Worm (Caenorhabditis elegans) whole organism, late embryonic: Measurements from ENCODE around the gene T12A7.10.
A peak's percentile ranks its signal among the peaks of the same experiment; 100 is the strongest.

ENCODE experiments used
- C38D4.7 ChIP-seq: fragments of 200-800 bp; sonication (Bioruptor generic); optimal IDR thresholded peaks from 2 replicates; lab custom pipeline; 2018; ENCODE audit warnings: mild to moderate bottlenecking, missing genetic modification characterization, moderate library complexity, missing compliant biosample characterization
- K02D7.2 ChIP-seq: sonication (generic microtip); optimal IDR thresholded peaks from 2 replicates; lab custom pipeline; 2017; ENCODE audit warnings: mild to moderate bottlenecking, missing genetic modification characterization, missing compliant biosample characterization
- K09A11.1 ChIP-seq: sonication (generic microtip); optimal IDR thresholded peaks from 2 replicates; lab custom pipeline; 2017; ENCODE audit warnings: antibody characterized with exemption, mild to moderate bottlenecking, missing genetic modification characterization, missing compliant biosample characterization; ENCODE audit not compliant: insufficient read depth
- T23F11.4 ChIP-seq: fragments of 200-800 bp; sonication (Bioruptor generic); optimal IDR thresholded peaks from 2 replicates; lab custom pipeline; 2018; ENCODE audit warnings: mild to moderate bottlenecking, missing genetic modification characterization, missing compliant biosample characterization
- ahr-1 ChIP-seq: sonication (generic microtip); optimal IDR thresholded peaks from 2 replicates; lab custom pipeline; 2016; ENCODE audit warnings: missing genetic modification characterization, missing compliant biosample characterization
- ceh-18 ChIP-seq: sonication (generic microtip); optimal IDR thresholded peaks from 2 replicates; lab custom pipeline; 2016; ENCODE audit warnings: missing genetic modification characterization, missing compliant biosample characterization
- ceh-19 ChIP-seq: fragments of 200-800 bp; sonication (Bioruptor generic); optimal IDR thresholded peaks from 2 replicates; lab custom pipeline; 2018; ENCODE audit warnings: mild to moderate bottlenecking, missing genetic modification characterization, missing compliant biosample characterization
- ceh-22 ChIP-seq: sonication (generic microtip); optimal IDR thresholded peaks from 2 replicates; lab custom pipeline; 2017; ENCODE audit warnings: missing biosample characterization, missing genetic modification characterization
- ceh-30 ChIP-seq: fragments of 150-350 bp; optimal IDR thresholded peaks from 2 replicates; lab custom pipeline; 2014; ENCODE audit warnings: missing biosample characterization, missing genetic modification characterization
- ceh-31 ChIP-seq: sonication (generic microtip); optimal IDR thresholded peaks from 2 replicates; lab custom pipeline; 2016; ENCODE audit warnings: missing genetic modification characterization, missing compliant biosample characterization
- ceh-34 ChIP-seq: sonication (generic microtip); optimal IDR thresholded peaks from 2 replicates; lab custom pipeline; 2016; ENCODE audit warnings: mild to moderate bottlenecking, missing genetic modification characterization, missing compliant biosample characterization
- ceh-6 ChIP-seq: fragments of 200-800 bp; sonication (Bioruptor generic); optimal IDR thresholded peaks from 2 replicates; lab custom pipeline; 2018; ENCODE audit warnings: mild to moderate bottlenecking, missing genetic modification characterization, missing compliant biosample characterization
- ceh-9 ChIP-seq: sonication (generic microtip); optimal IDR thresholded peaks from 2 replicates; lab custom pipeline; 2016; ENCODE audit warnings: mild to moderate bottlenecking, missing genetic modification characterization, inconsistent platforms, missing compliant biosample characterization
- che-1 ChIP-seq: sonication (generic microtip); optimal IDR thresholded peaks from 2 replicates; lab custom pipeline; 2016; ENCODE audit warnings: mild to moderate bottlenecking, missing genetic modification characterization, missing compliant biosample characterization
- dve-1 ChIP-seq: sonication (generic microtip); optimal IDR thresholded peaks from 2 replicates; lab custom pipeline; 2017; ENCODE audit warnings: antibody characterized with exemption, mild to moderate bottlenecking, missing genetic modification characterization, missing compliant biosample characterization
- fax-1 ChIP-seq: sonication (generic microtip); optimal IDR thresholded peaks from 2 replicates; lab custom pipeline; 2016; ENCODE audit warnings: missing genotype, missing genetic modification characterization, missing compliant biosample characterization
- fkh-6 ChIP-seq: sonication (generic microtip); optimal IDR thresholded peaks from 2 replicates; lab custom pipeline; 2016; ENCODE audit warnings: missing genetic modification characterization, missing compliant biosample characterization
- gmeb-2 ChIP-seq: sonication (generic microtip); optimal IDR thresholded peaks from 2 replicates; lab custom pipeline; 2016; ENCODE audit warnings: missing genetic modification characterization, inconsistent platforms, missing compliant biosample characterization
- hlh-13 ChIP-seq: fragments of 200-800 bp; sonication (Bioruptor generic); optimal IDR thresholded peaks from 2 replicates; lab custom pipeline; 2018; ENCODE audit warnings: mild to moderate bottlenecking, missing genetic modification characterization, missing compliant biosample characterization
- hlh-15 ChIP-seq: sonication (generic microtip); optimal IDR thresholded peaks from 2 replicates; lab custom pipeline; 2016; ENCODE audit warnings: missing genetic modification characterization, missing compliant biosample characterization
- hlh-8 ChIP-seq: sonication (generic microtip); optimal IDR thresholded peaks from 2 replicates; lab custom pipeline; 2016; ENCODE audit warnings: missing genotype, missing genetic modification characterization, missing compliant biosample characterization
- lim-6 ChIP-seq: sonication (generic microtip); optimal IDR thresholded peaks from 2 replicates; lab custom pipeline; 2016; ENCODE audit warnings: missing genetic modification characterization, missing compliant biosample characterization
- madf-2 ChIP-seq: sonication (generic microtip); optimal IDR thresholded peaks from 2 replicates; lab custom pipeline; 2017; ENCODE audit warnings: missing genetic modification characterization, missing compliant biosample characterization
- nfya-1 ChIP-seq: sonication (generic microtip); optimal IDR thresholded peaks from 2 replicates; lab custom pipeline; 2017; ENCODE audit warnings: missing genetic modification characterization, mild to moderate bottlenecking, missing compliant biosample characterization, antibody characterized with exemption, moderate library complexity
- nhr-11 ChIP-seq: fragments of 150-350 bp; optimal IDR thresholded peaks from 2 replicates; lab custom pipeline; 2014; ENCODE audit warnings: missing biosample characterization, missing genetic modification characterization
- npax-4 ChIP-seq: sonication (generic microtip); optimal IDR thresholded peaks from 2 replicates; lab custom pipeline; 2016; ENCODE audit warnings: missing genetic modification characterization, missing compliant biosample characterization
- pag-3 ChIP-seq: sonication (generic microtip); optimal IDR thresholded peaks from 2 replicates; lab custom pipeline; 2016; ENCODE audit warnings: missing compliant biosample characterization, missing genetic modification characterization, borderline replicate concordance
- pat-9 ChIP-seq: fragments of 200-800 bp; sonication (Bioruptor generic); optimal IDR thresholded peaks from 2 replicates; lab custom pipeline; 2018; ENCODE audit warnings: mild to moderate bottlenecking, missing genetic modification characterization, moderate library complexity, missing compliant biosample characterization
- pax-1 ChIP-seq: fragments of 150-350 bp; optimal IDR thresholded peaks from 2 replicates; lab custom pipeline; 2014; ENCODE audit warnings: missing biosample characterization, missing genetic modification characterization
- pha-4 ChIP-seq: fragments of 150-350 bp; optimal IDR thresholded peaks from 2 replicates; lab custom pipeline; 2018; ENCODE audit warnings: missing biosample characterization, missing genetic modification reagents, missing genetic modification characterization
- rnt-1 ChIP-seq: sonication (generic microtip); optimal IDR thresholded peaks from 2 replicates; lab custom pipeline; 2016; ENCODE audit warnings: missing genetic modification characterization, missing compliant biosample characterization
- tbx-7 ChIP-seq: sonication (generic microtip); optimal IDR thresholded peaks from 2 replicates; lab custom pipeline; 2016; ENCODE audit warnings: missing genotype, missing genetic modification characterization, missing compliant biosample characterization
- ttx-3 ChIP-seq: sonication (generic microtip); optimal IDR thresholded peaks from 2 replicates; lab custom pipeline; 2016; ENCODE audit warnings: missing genetic modification reagents, missing genetic modification characterization, missing compliant biosample characterization
- unc-3 ChIP-seq, 2 experiments: fragments of 200-800 bp in 1 of 2; sonication (Bioruptor generic) in 1 of 2; sonication (generic microtip) in 1 of 2; conservative IDR thresholded peaks in 1 of 2; optimal IDR thresholded peaks in 1 of 2; 2 replicates each; pipeline versions ENCODE4 v1.3.6 to Lab custom; 2016 to 2022; ENCODE audit warnings: missing compliant biosample characterization in 2 of 2, missing genetic modification characterization in 2 of 2, missing genetic modification reagents in 1 of 2
- unc-42 ChIP-seq: sonication (generic microtip); optimal IDR thresholded peaks from 2 replicates; lab custom pipeline; 2016; ENCODE audit warnings: missing genotype, missing genetic modification characterization, missing compliant biosample characterization
- zip-5 ChIP-seq: sonication (generic microtip); optimal IDR thresholded peaks from 2 replicates; lab custom pipeline; 2016; ENCODE audit warnings: missing genetic modification characterization, missing compliant biosample characterization
- ztf-16 ChIP-seq: sonication (generic microtip); optimal IDR thresholded peaks from 2 replicates; lab custom pipeline; 2017; ENCODE audit warnings: missing genetic modification characterization, missing compliant biosample characterization

Gene T12A7.10

ce11 chrIV:11755907-11756306 lies 1.0 kb upstream of the T12A7.10 start, which contains the start of gene T12A7.9:
T12A7.9 (minus strand) TSS chrIV:11756007.
- TF ChIP-seq ceh-6 (GFP tag; lab: Kevin White, UChicago) (no peak), zip-5 (tag; lab: Kevin White, UChicago) (no peak), madf-2 (no peak), ahr-1 (tag; lab: Kevin White, UChicago) (no peak), che-1 (tag; lab: Kevin White, UChicago) (no peak), unc-42 (tag; lab: Kevin White, UChicago) (no peak), unc-3 (GFP tag; conservative IDR thresholded peaks at IDR 0.05; lab: Robert Waterston, UW) (no peak), unc-3 (tag; optimal IDR thresholded peaks at IDR 0.05; lab: Kevin White, UChicago) (no peak), hlh-15 (tag; lab: Kevin White, UChicago) (no peak), ttx-3 (no peak), fax-1 (tag; lab: Kevin White, UChicago) (no peak), ceh-31 (tag; lab: Kevin White, UChicago) (no peak), ceh-9 (no peak), nhr-11 (tag; lab: Kevin White, UChicago) (no peak)

- TF ChIP-seq madf-2 (no peak), hlh-15 (tag; lab: Kevin White, UChicago) (no peak), fax-1 (tag; lab: Kevin White, UChicago) (no peak), pha-4 (no peak), pax-1 (tag; lab: Kevin White, UChicago) (no peak), hlh-13 (no peak), ceh-18 (no peak), hlh-8 (no peak), zip-5 (tag; lab: Kevin White, UChicago) (no peak), ztf-16 (tag; lab: Kevin White, UChicago) (no peak), lim-6 (tag; lab: Kevin White, UChicago) (no peak), K09A11.1 (no peak), nhr-11 (tag; lab: Kevin White, UChicago) (no peak), gmeb-2 (tag; lab: Kevin White, UChicago) (no peak), nfya-1 (tag; lab: Kevin White, UChicago) (no peak), ttx-3 (no peak), rnt-1 (tag; lab: Kevin White, UChicago) (no peak)
- TF ChIP-seq, all 69 proteins: peak for 0
Observed at ce11 chrIV:11754328-11754727, 575 bp downstream of the T12A7.10 start, which contains the start of gene scl-18. scl-18 (minus strand) TSS chrIV:11754428.

- TF ChIP-seq ceh-18 (peak; percentile 15), zip-5 (tag; lab: Kevin White, UChicago) (no peak), madf-2 (no peak), ceh-22 (tag; lab: Kevin White, UChicago) (no peak)
Observed at ce11 chrIV:11748852-11749251, 6.1 kb downstream of the T12A7.10 start, which contains the start of gene T12A7.6. T12A7.6 (plus strand) TSS chrIV:11749220.

- TF ChIP-seq fkh-6, result no peak
- no peak for TF ChIP-seq npax-4 (tag; lab: Kevin White, UChicago)
- TF ChIP-seq tbx-7 (tag; lab: Kevin White, UChicago), result no peak
- no peak for TF ChIP-seq ceh-18
- no peak for TF ChIP-seq ceh-30 (tag; lab: Kevin White, UChicago)
- TF ChIP-seq K02D7.2 (tag; lab: Kevin White, UChicago), result no peak
- no peak for TF ChIP-seq T23F11.4 (GFP tag; lab: Kevin White, UChicago)
- no peak for TF ChIP-seq ceh-34 (tag; lab: Kevin White, UChicago)
- no peak for TF ChIP-seq dve-1 (tag; lab: Kevin White, UChicago)
- TF ChIP-seq ceh-19 (GFP tag; lab: Kevin White, UChicago), result no peak
- no peak for TF ChIP-seq pag-3
- no peak for TF ChIP-seq hlh-15 (tag; lab: Kevin White, UChicago)
- TF ChIP-seq pat-9 (tag; lab: Kevin White, UChicago), result no peak
- no peak for TF ChIP-seq ahr-1 (tag; lab: Kevin White, UChicago)
- TF ChIP-seq C38D4.7, result no peak
- TF ChIP-seq hlh-13, result no peak
Observed at ce11 chrIV:11745340-11745739, 9.6 kb downstream of the T12A7.10 start, which contains the start of gene gem-4. gem-4 (plus strand) TSS chrIV:11745640.
